Worm (Caenorhabditis elegans) whole organism, young adult: ENCODE results near the gene elpc-2.

Experiments
- B0019.2 ChIP-seq: fragments of 200-800 bp; sonication (Bioruptor generic); conservative IDR thresholded peaks from 2 replicates; pipeline ENCODE4 v1.3.6; 2022; ENCODE audit warnings: missing genetic modification reagents, missing genetic modification characterization, missing compliant biosample characterization
- F10E7.11 ChIP-seq: sonication (generic microtip); optimal IDR thresholded peaks from 2 replicates; lab custom pipeline; 2017; ENCODE audit warnings: mild to moderate bottlenecking, missing genetic modification characterization, moderate library complexity, missing compliant biosample characterization
- T07F8.4 ChIP-seq: sonication (generic microtip); optimal IDR thresholded peaks from 2 replicates; lab custom pipeline; 2016; ENCODE audit warnings: mild to moderate bottlenecking, missing genetic modification characterization, moderate library complexity, missing compliant biosample characterization
- Y56A3A.18 ChIP-seq: fragments of 200-800 bp; sonication (Bioruptor generic); IDR thresholded peaks from 2 replicates; pipeline ENCODE4 v1.3.6; 2022; ENCODE audit warnings: missing genetic modification reagents, missing genetic modification characterization, missing compliant biosample characterization
- akir-1 ChIP-seq: fragments of 200-800 bp; sonication (Bioruptor generic); optimal IDR thresholded peaks from 2 replicates; lab custom pipeline; 2018; ENCODE audit warnings: mild to moderate bottlenecking, missing genetic modification characterization, moderate library complexity, missing compliant biosample characterization
- aptf-2 ChIP-seq: fragments of 200-800 bp; sonication (Bioruptor generic); conservative IDR thresholded peaks from 2 replicates; pipeline ENCODE4 v1.3.6; 2022; ENCODE audit warnings: missing genetic modification reagents, missing genetic modification characterization, missing compliant biosample characterization
- atf-7 ChIP-seq: sonication (generic microtip); optimal IDR thresholded peaks from 2 replicates; lab custom pipeline; 2017; ENCODE audit warnings: mild to moderate bottlenecking, missing genetic modification characterization, missing compliant biosample characterization
- cebp-1 ChIP-seq, 2 experiments: fragments of 200-800 bp in 1 of 2; sonication (Bioruptor generic) in 1 of 2; sonication (generic microtip) in 1 of 2; IDR thresholded peaks in 1 of 2; optimal IDR thresholded peaks in 1 of 2; 2 replicates each; pipeline versions ENCODE4 v1.3.6 to Lab custom; 2017 to 2022; ENCODE audit warnings: missing compliant biosample characterization in 2 of 2, missing genetic modification characterization in 2 of 2, mild to moderate bottlenecking in 1 of 2, missing genetic modification reagents in 1 of 2, moderate library complexity in 1 of 2
- cebp-2 ChIP-seq: fragments of 200-800 bp; sonication (Bioruptor generic); IDR thresholded peaks from 2 replicates; pipeline ENCODE4 v1.3.6; 2022; ENCODE audit warnings: missing genetic modification characterization, missing compliant biosample characterization
- ceh-58 ChIP-seq: fragments of 200-800 bp; sonication (Bioruptor generic); IDR thresholded peaks from 2 replicates; pipeline ENCODE4 v1.3.6; 2022; ENCODE audit warnings: missing genetic modification characterization, missing compliant biosample characterization
- ceh-79 ChIP-seq: sonication (generic microtip); optimal IDR thresholded peaks from 2 replicates; lab custom pipeline; 2017; ENCODE audit warnings: mild to moderate bottlenecking, missing genetic modification characterization, missing compliant biosample characterization
- ceh-91 ChIP-seq: fragments of 200-800 bp; sonication (Bioruptor generic); IDR thresholded peaks from 2 replicates; pipeline ENCODE4 v1.3.6; 2022; ENCODE audit warnings: missing genetic modification reagents, missing genetic modification characterization, missing compliant biosample characterization
- dox-1 ChIP-seq: fragments of 200-800 bp; sonication (Bioruptor generic); IDR thresholded peaks from 2 replicates; pipeline ENCODE4 v1.3.6; 2022; ENCODE audit warnings: missing genetic modification reagents, missing genetic modification characterization, missing compliant biosample characterization
- dpl-1 ChIP-seq: fragments of 150-350 bp; optimal IDR thresholded peaks from 2 replicates; lab custom pipeline; 2014; ENCODE audit warnings: missing biosample characterization, missing genetic modification reagents, missing genetic modification characterization
- egl-44 ChIP-seq: fragments of 200-800 bp; sonication (Bioruptor generic); IDR thresholded peaks from 2 replicates; pipeline ENCODE4 v1.3.6; 2022; ENCODE audit warnings: missing genetic modification reagents, missing genetic modification characterization, missing compliant biosample characterization
- gei-17 ChIP-seq: fragments of 200-800 bp; sonication (Bioruptor generic); optimal IDR thresholded peaks from 2 replicates; lab custom pipeline; 2018; ENCODE audit warnings: mild to moderate bottlenecking, missing genetic modification characterization, missing compliant biosample characterization
- him-1 ChIP-seq: sonication (generic microtip); optimal IDR thresholded peaks from 2 replicates; lab custom pipeline; 2016; ENCODE audit warnings: missing genotype, missing genetic modification reagents, missing genetic modification characterization, missing compliant biosample characterization
- hmg-1.2 ChIP-seq: fragments of 200-800 bp; sonication (Bioruptor generic); IDR thresholded peaks from 2 replicates; pipeline ENCODE4 v1.3.6; 2022; ENCODE audit warnings: missing genetic modification reagents, missing genetic modification characterization, missing compliant biosample characterization
- hmg-20 ChIP-seq: fragments of 200-800 bp; sonication (Bioruptor generic); IDR thresholded peaks from 2 replicates; pipeline ENCODE4 v1.3.6; 2022; ENCODE audit warnings: missing genetic modification reagents, missing genetic modification characterization, missing compliant biosample characterization
- let-526 ChIP-seq: fragments of 200-800 bp; sonication (Bioruptor generic); IDR thresholded peaks from 2 replicates; pipeline ENCODE4 v1.3.6; 2022; ENCODE audit warnings: missing genetic modification reagents, missing genetic modification characterization, missing compliant biosample characterization
- let-607 ChIP-seq, 2 experiments: fragments of 200-800 bp in 1 of 2; sonication (Bioruptor generic) in 1 of 2; sonication (generic microtip) in 1 of 2; optimal IDR thresholded peaks; 2 replicates each; lab custom pipeline; 2016 to 2018; ENCODE audit warnings: mild to moderate bottlenecking in 2 of 2, missing compliant biosample characterization in 2 of 2, missing genetic modification characterization in 2 of 2, moderate library complexity in 2 of 2, missing genotype in 1 of 2
- lin-26 ChIP-seq: fragments of 200-800 bp; sonication (Bioruptor generic); IDR thresholded peaks from 2 replicates; pipeline ENCODE4 v1.3.6; 2022; ENCODE audit warnings: missing genetic modification reagents, missing genetic modification characterization, missing compliant biosample characterization
- lin-40 ChIP-seq: sonication (generic microtip); optimal IDR thresholded peaks from 2 replicates; lab custom pipeline; 2016; ENCODE audit warnings: missing genetic modification characterization, mild to moderate bottlenecking, missing compliant biosample characterization, missing genotype, missing genetic modification reagents
- lin-54 ChIP-seq: fragments of 200-800 bp; sonication (Bioruptor generic); optimal IDR thresholded peaks from 2 replicates; lab custom pipeline; 2018; ENCODE audit warnings: mild to moderate bottlenecking, missing genetic modification characterization, missing compliant biosample characterization
- madf-10 ChIP-seq: sonication (generic microtip); optimal IDR thresholded peaks from 2 replicates; lab custom pipeline; 2016; ENCODE audit warnings: mild to moderate bottlenecking, missing genetic modification characterization, missing compliant biosample characterization
- nfya-1 ChIP-seq: sonication (generic microtip); optimal IDR thresholded peaks from 2 replicates; lab custom pipeline; 2017; ENCODE audit warnings: antibody characterized with exemption, missing compliant biosample characterization, missing genetic modification characterization, borderline replicate concordance; ENCODE audit not compliant: insufficient read depth
- nfya-2 ChIP-seq: fragments of 200-800 bp; sonication (Bioruptor generic); IDR thresholded peaks from 2 replicates; pipeline ENCODE4 v1.3.6; 2022; ENCODE audit warnings: missing genetic modification reagents, missing genetic modification characterization, missing compliant biosample characterization
- nfyb-1 ChIP-seq: fragments of 200-800 bp; sonication (Bioruptor generic); IDR thresholded peaks from 2 replicates; pipeline ENCODE4 v1.3.6; 2022; ENCODE audit warnings: missing genetic modification reagents, missing genetic modification characterization, missing compliant biosample characterization
- nhr-27 ChIP-seq: fragments of 200-800 bp; sonication (Bioruptor generic); optimal IDR thresholded peaks from 2 replicates; lab custom pipeline; 2018; ENCODE audit warnings: mild to moderate bottlenecking, missing genetic modification characterization, moderate library complexity, missing compliant biosample characterization
- nhr-80 ChIP-seq: sonication (generic microtip); optimal IDR thresholded peaks from 2 replicates; lab custom pipeline; 2016; ENCODE audit warnings: missing genetic modification characterization, missing compliant biosample characterization
- nhr-90 ChIP-seq: sonication (generic microtip); optimal IDR thresholded peaks from 2 replicates; lab custom pipeline; 2016; ENCODE audit warnings: missing genotype, mild to moderate bottlenecking, missing genetic modification characterization, missing compliant biosample characterization
- rpc-1 ChIP-seq, 2 experiments: fragments of 150-350 bp in 1 of 2; sonication (generic microtip) in 1 of 2; optimal IDR thresholded peaks; 2 replicates each; lab custom pipeline; 2014 to 2018; ENCODE audit warnings: missing biosample characterization in 1 of 2, missing genetic modification characterization in 1 of 2, missing genetic modification reagents in 1 of 2, missing genotype in 1 of 2
- sdz-38 ChIP-seq: sonication (generic microtip); optimal IDR thresholded peaks from 2 replicates; lab custom pipeline; 2016; ENCODE audit warnings: missing genotype, missing genetic modification characterization, missing compliant biosample characterization
- snpc-4 ChIP-seq, 5 experiments: fragments of 150-350 bp in 1 of 5; sonication (generic microtip) in 4 of 5; optimal IDR thresholded peaks; 2 replicates each; lab custom pipeline; 2014 to 2018; ENCODE audit warnings: missing genetic modification characterization in 5 of 5, missing biosample characterization in 3 of 5, antibody characterized with exemption in 2 of 5, mild to moderate bottlenecking in 2 of 5, missing compliant biosample characterization in 2 of 5, missing genotype in 2 of 5, moderate library complexity in 2 of 5, missing genetic modification reagents in 1 of 5
- tbp1 ChIP-seq: fragments of 200-800 bp; sonication (Bioruptor generic); optimal IDR thresholded peaks from 2 replicates; lab custom pipeline; 2018; ENCODE audit warnings: mild to moderate bottlenecking, missing genetic modification characterization, missing compliant biosample characterization
- unc-62 ChIP-seq: fragments of 150-350 bp; optimal IDR thresholded peaks from 2 replicates; lab custom pipeline; 2014; ENCODE audit warnings: missing biosample characterization, missing genetic modification reagents, missing genetic modification characterization
- zim-3 ChIP-seq: sonication (generic microtip); optimal IDR thresholded peaks from 2 replicates; lab custom pipeline; 2017; ENCODE audit warnings: mild to moderate bottlenecking, missing genetic modification characterization, moderate library complexity, missing compliant biosample characterization
- ztf-25 ChIP-seq: fragments of 200-800 bp; sonication (Bioruptor generic); IDR thresholded peaks from 2 replicates; pipeline ENCODE4 v1.3.6; 2022; ENCODE audit warnings: missing genetic modification reagents, missing genetic modification characterization, missing compliant biosample characterization
- ztf-28 ChIP-seq: fragments of 200-800 bp; sonication (Bioruptor generic); IDR thresholded peaks from 2 replicates; pipeline ENCODE4 v1.3.6; 2022; ENCODE audit warnings: missing genetic modification reagents, missing genetic modification characterization, missing compliant biosample characterization
- ztf-3 ChIP-seq: fragments of 200-800 bp; sonication (Bioruptor generic); optimal IDR thresholded peaks from 2 replicates; lab custom pipeline; 2018; ENCODE audit warnings: mild to moderate bottlenecking, missing genetic modification characterization, missing compliant biosample characterization

elpc-2 gene

ce11 chrIII:12644669-12645068 is 28.8 kb upstream of the elpc-2 start:
- peak; percentile 52; the same call in 1 of the 2 replicates for TF ChIP-seq nfyb-1 (GFP tag; lab: Robert Waterston, UW)
- TF ChIP-seq ceh-79 (tag; lab: Kevin White, UChicago), result no peak
- no peak for TF ChIP-seq cebp-2 (GFP tag; lab: Robert Waterston, UW)

- TF ChIP-seq nfya-2, result 0 out of 2 replicates have a peak, but pooled peaks have one; percentile 16
- TF ChIP-seq aptf-2 (GFP tag; lab: Robert Waterston, UW), result no peak
- peak; percentile 98 for TF ChIP-seq him-1
Measured at ce11 chrIII:12651946-12652345, 21.5 kb upstream of the elpc-2 start.

ce11 chrIII:12652609-12653008 is 20.9 kb upstream of the elpc-2 start:
- TF ChIP-seq lin-26 (GFP tag; lab: Robert Waterston, UW) (no peak), nfyb-1 (GFP tag; lab: Robert Waterston, UW) (peak; percentile 73)
- TF ChIP-seq, all 124 proteins: peak for 1

ce11 chrIII:12658649-12659048 is 14.8 kb upstream of the elpc-2 start:
- TF ChIP-seq him-1 (no peak), dox-1 (GFP tag; lab: Robert Waterston, UW) (peak; percentile 23; the same call in 1 of the 2 replicates), akir-1 (GFP tag; lab: Kevin White, UChicago) (no peak), let-607 (tag; optimal IDR thresholded peaks at IDR 0.05; lab: Kevin White, UChicago) (peak; percentile 47 to 81), nhr-90 (tag; lab: Kevin White, UChicago) (peak; percentile 7), atf-7 (tag; lab: Kevin White, UChicago) (peak; percentile 42), nhr-80 (tag; lab: Kevin White, UChicago) (peak; percentile 88), lin-40 (tag; lab: Kevin White, UChicago) (peak; percentile 7), snpc-4 (GFP tag; optimal IDR thresholded peaks at IDR 0.05; lab: Kevin White, UChicago) (no peak), snpc-4 (tag; optimal IDR thresholded peaks at IDR 0.05; lab: Kevin White, UChicago) (peak in 1 of 4 experiments; percentile 2), unc-62 (GFP tag; lab: Kevin White, UChicago) (peak; percentile 63), Y56A3A.18 (GFP tag; lab: Robert Waterston, UW) (no peak), hmg-1.2 (GFP tag; lab: Robert Waterston, UW) (no peak), tbp1 (GFP tag; lab: Kevin White, UChicago) (peak; percentile 22), ceh-58 (GFP tag; lab: Robert Waterston, UW) (no peak), zim-3 (tag; lab: Kevin White, UChicago) (no peak), cebp-1 (GFP tag; IDR thresholded peaks at IDR 0.05; lab: Robert Waterston, UW) (no peak), cebp-1 (tag; optimal IDR thresholded peaks at IDR 0.05; lab: Kevin White, UChicago) (peak; percentile 10), dpl-1 (GFP tag; lab: Kevin White, UChicago) (no peak), ztf-3 (GFP tag; lab: Kevin White, UChicago) (peak; percentile 54), egl-44 (GFP tag; lab: Robert Waterston, UW) (0 out of 2 replicates have a peak, but pooled peaks have one; percentile 16)
- TF ChIP-seq, all 124 proteins: peak for 12

- no peak for TF ChIP-seq ceh-58 (GFP tag; lab: Robert Waterston, UW)
- TF ChIP-seq hmg-20 (GFP tag; lab: Robert Waterston, UW), result no peak
- no peak for TF ChIP-seq nfya-1 (tag; lab: Kevin White, UChicago)
- no peak for TF ChIP-seq rpc-1 (optimal IDR thresholded peaks at IDR 0.05; lab: Kevin White, UChicago)
- TF ChIP-seq rpc-1 (tag; optimal IDR thresholded peaks at IDR 0.05; lab: Kevin White, UChicago), result no peak
- no peak for TF ChIP-seq gei-17
- no peak for TF ChIP-seq F10E7.11
- TF ChIP-seq lin-54 (GFP tag; lab: Kevin White, UChicago), result no peak
- TF ChIP-seq ztf-25 (GFP tag; lab: Robert Waterston, UW), result no peak
- TF ChIP-seq T07F8.4 (tag; lab: Kevin White, UChicago), result no peak
- TF ChIP-seq egl-44 (GFP tag; lab: Robert Waterston, UW), result no peak
- no peak for TF ChIP-seq hmg-1.2 (GFP tag; lab: Robert Waterston, UW)
- TF ChIP-seq madf-10 (tag; lab: Kevin White, UChicago), result no peak
- TF ChIP-seq ztf-28, result no peak
- TF ChIP-seq let-526 (GFP tag; lab: Robert Waterston, UW), result no peak
- TF ChIP-seq ceh-91 (GFP tag; lab: Robert Waterston, UW), result no peak
- TF ChIP-seq nhr-27 (tag; lab: Kevin White, UChicago), result no peak
- no peak for TF ChIP-seq sdz-38 (tag; lab: Kevin White, UChicago)
- no peak for TF ChIP-seq B0019.2 (GFP tag; lab: Robert Waterston, UW)
Measured at ce11 chrIII:12662186-12662585, 11.3 kb upstream of the elpc-2 start, which contains the start of gene tpst-1. Gene tpst-1, minus strand, starts transcription at chrIII:12662286.
